Worm (Caenorhabditis elegans) whole organism, L2 larva: ENCODE data around the gene cest-10.

Experiments
- C34F6.9 ChIP-seq: fragments of 150-350 bp; optimal IDR thresholded peaks from 2 replicates; lab custom pipeline; 2014; ENCODE audit warnings: missing biosample characterization, missing genetic modification characterization
- F13H6.1 ChIP-seq: sonication (generic microtip); optimal IDR thresholded peaks from 2 replicates; lab custom pipeline; 2016; ENCODE audit warnings: missing genetic modification characterization, missing compliant biosample characterization
- Y55F3AM.14 ChIP-seq: fragments of 200-800 bp; sonication (Bioruptor generic); optimal IDR thresholded peaks from 2 replicates; lab custom pipeline; 2018; ENCODE audit warnings: mild to moderate bottlenecking, missing genetic modification characterization, missing compliant biosample characterization
- ZK546.5 ChIP-seq: sonication (generic microtip); optimal IDR thresholded peaks from 2 replicates; lab custom pipeline; 2017; ENCODE audit warnings: missing biosample characterization, missing genetic modification characterization
- alr-1 ChIP-seq: fragments of 150-350 bp; optimal IDR thresholded peaks from 2 replicates; lab custom pipeline; 2014; ENCODE audit warnings: missing biosample characterization, missing genetic modification characterization
- aly-2 ChIP-seq: fragments of 150-350 bp; optimal IDR thresholded peaks from 2 replicates; lab custom pipeline; 2014; ENCODE audit warnings: missing biosample characterization, missing genetic modification characterization
- blmp-1 ChIP-seq: sonication (generic microtip); optimal IDR thresholded peaks from 2 replicates; lab custom pipeline; 2017; ENCODE audit warnings: missing genetic modification characterization, mild to moderate bottlenecking, missing compliant biosample characterization, antibody characterized with exemption, moderate library complexity; ENCODE audit not compliant: insufficient read depth
- ceh-16 ChIP-seq: fragments of 150-350 bp; optimal IDR thresholded peaks from 2 replicates; lab custom pipeline; 2014; ENCODE audit warnings: missing biosample characterization, missing genetic modification characterization
- crh-2 ChIP-seq: sonication (generic microtip); optimal IDR thresholded peaks from 2 replicates; lab custom pipeline; 2017; ENCODE audit warnings: missing biosample characterization, missing genetic modification characterization
- egl-27 ChIP-seq: sonication (generic microtip); optimal IDR thresholded peaks from 3 replicates; lab custom pipeline; 2017; ENCODE audit warnings: missing biosample characterization, missing genetic modification reagents, missing genetic modification characterization
- elt-1 ChIP-seq: fragments of 150-350 bp; optimal IDR thresholded peaks from 2 replicates; lab custom pipeline; 2014; ENCODE audit warnings: missing biosample characterization, missing genetic modification characterization
- elt-3 ChIP-seq: sonication (generic microtip); optimal IDR thresholded peaks from 2 replicates; lab custom pipeline; 2017; ENCODE audit warnings: missing biosample characterization, missing genetic modification characterization
- fos-1 ChIP-seq: fragments of 150-350 bp; optimal IDR thresholded peaks from 2 replicates; lab custom pipeline; 2014; ENCODE audit warnings: missing biosample characterization, missing genetic modification characterization
- gmeb-1 ChIP-seq: fragments of 150-350 bp; optimal IDR thresholded peaks from 2 replicates; lab custom pipeline; 2014; ENCODE audit warnings: missing biosample characterization, missing genetic modification characterization
- lin-11 ChIP-seq: fragments of 150-350 bp; sonication (generic microtip); optimal IDR thresholded peaks from 2 replicates; lab custom pipeline; 2014; ENCODE audit warnings: missing biosample characterization, missing genetic modification characterization, inconsistent platforms, mixed read lengths
- lsy-2 ChIP-seq, 2 experiments: fragments of 150-350 bp in 1 of 2; sonication (generic microtip) in 1 of 2; optimal IDR thresholded peaks; 2 replicates each; lab custom pipeline; 2014 to 2017; ENCODE audit warnings: missing biosample characterization in 2 of 2, missing genetic modification characterization in 2 of 2
- mab-5 ChIP-seq: fragments of 150-350 bp; optimal IDR thresholded peaks from 2 replicates; lab custom pipeline; 2014; ENCODE audit warnings: missing biosample characterization, missing genetic modification characterization
- mdl-1 ChIP-seq, 2 experiments: fragments of 150-350 bp in 1 of 2; sonication (generic microtip) in 1 of 2; optimal IDR thresholded peaks; 2 replicates each; lab custom pipeline; 2017; ENCODE audit warnings: missing biosample characterization in 2 of 2, missing genetic modification characterization in 2 of 2
- nhr-12 ChIP-seq: fragments of 150-350 bp; optimal IDR thresholded peaks from 2 replicates; lab custom pipeline; 2014; ENCODE audit warnings: missing biosample characterization, missing genetic modification characterization
- nhr-129 ChIP-seq: fragments of 150-350 bp; optimal IDR thresholded peaks from 2 replicates; lab custom pipeline; 2014; ENCODE audit warnings: missing biosample characterization, missing genetic modification characterization
- nhr-21 ChIP-seq: fragments of 150-350 bp; optimal IDR thresholded peaks from 2 replicates; lab custom pipeline; 2014; ENCODE audit warnings: missing biosample characterization, missing genetic modification characterization
- nhr-23 ChIP-seq: fragments of 150-350 bp; optimal IDR thresholded peaks from 2 replicates; lab custom pipeline; 2014; ENCODE audit warnings: missing biosample characterization, missing genetic modification reagents, missing genetic modification characterization
- nhr-25 ChIP-seq: fragments of 150-350 bp; sonication (generic microtip); optimal IDR thresholded peaks from 3 replicates; lab custom pipeline; 2014; ENCODE audit warnings: missing biosample characterization, missing genetic modification characterization
- nhr-6 ChIP-seq: fragments of 150-350 bp; optimal IDR thresholded peaks from 2 replicates; lab custom pipeline; 2014; ENCODE audit warnings: missing biosample characterization, missing genetic modification characterization
- peb-1 ChIP-seq: fragments of 150-350 bp; optimal IDR thresholded peaks from 2 replicates; lab custom pipeline; 2014; ENCODE audit warnings: missing biosample characterization, missing genetic modification characterization
- sem-4 ChIP-seq: fragments of 150-350 bp; optimal IDR thresholded peaks from 2 replicates; lab custom pipeline; 2014; ENCODE audit warnings: missing biosample characterization, missing genetic modification reagents, missing genetic modification characterization
- sma-3 ChIP-seq: sonication (generic microtip); optimal IDR thresholded peaks from 2 replicates; lab custom pipeline; 2016; ENCODE audit warnings: missing genetic modification reagents, missing genetic modification characterization, missing compliant biosample characterization
- sma-9 ChIP-seq, 2 experiments: fragments of 150-350 bp in 1 of 2; sonication (generic microtip) in 1 of 2; optimal IDR thresholded peaks; 2 replicates each; lab custom pipeline; 2014 to 2016; ENCODE audit warnings: missing genetic modification characterization in 2 of 2, mild to moderate bottlenecking in 1 of 2, missing biosample characterization in 1 of 2, missing compliant biosample characterization in 1 of 2, missing genetic modification reagents in 1 of 2, moderate library complexity in 1 of 2
- snpc-4 ChIP-seq: fragments of 150-350 bp; optimal IDR thresholded peaks from 2 replicates; lab custom pipeline; 2014; ENCODE audit warnings: missing biosample characterization, missing genetic modification characterization
- unc-55 ChIP-seq: fragments of 150-350 bp; sonication (generic microtip); optimal IDR thresholded peaks from 3 replicates; lab custom pipeline; 2014; ENCODE audit warnings: missing biosample characterization, missing genetic modification reagents, missing genetic modification characterization
- unc-62 ChIP-seq: fragments of 150-350 bp; optimal IDR thresholded peaks from 2 replicates; lab custom pipeline; 2014; ENCODE audit warnings: missing biosample characterization, missing genetic modification reagents, missing genetic modification characterization
- ztf-1 ChIP-seq: fragments of 200-800 bp; sonication (Bioruptor generic); conservative IDR thresholded peaks from 2 replicates; pipeline ENCODE4 v1.3.6; 2022; ENCODE audit warnings: missing genetic modification characterization, missing compliant biosample characterization
- ztf-11 ChIP-seq: sonication (generic microtip); optimal IDR thresholded peaks from 2 replicates; lab custom pipeline; 2017; ENCODE audit warnings: missing biosample characterization, missing genetic modification characterization
- ztf-4 ChIP-seq: fragments of 150-350 bp; optimal IDR thresholded peaks from 2 replicates; lab custom pipeline; 2014; ENCODE audit warnings: missing biosample characterization, missing genetic modification characterization

cest-10 gene

ce11 chrIV:7188030-7188429 lies 7.7 kb downstream of the cest-10 start, which contains the start of gene C42D4.13:
C42D4.13 (minus strand) TSS chrIV:7188130.
- TF ChIP-seq ZK546.5, result no peak

ce11 chrIV:7188528-7189422 lies 8.4 kb downstream of the cest-10 start, which contains the start of gene srlf-7:
srlf-7 (plus strand) TSS chrIV:7189287.
- TF ChIP-seq sma-9 (GFP tag; optimal IDR thresholded peaks at IDR 0.05; lab: Kevin White, UChicago) (peak; percentile 82), sma-9 (tag; optimal IDR thresholded peaks at IDR 0.05; lab: Kevin White, UChicago) (no peak), nhr-12 (no peak), fos-1 (tag; lab: Kevin White, UChicago) (peak; percentile 98), mdl-1 (tag; optimal IDR thresholded peaks at IDR 0.05; lab: Kevin White, UChicago) (peak in 1 of 2 experiments; percentile 11), nhr-21 (peak; percentile 41), nhr-25 (tag; lab: Kevin White, UChicago) (peak; percentile 70), snpc-4 (tag; lab: Kevin White, UChicago) (no peak), sma-3 (peak; percentile 78), nhr-6 (tag; lab: Kevin White, UChicago) (no peak), elt-3 (tag; lab: Kevin White, UChicago) (no peak), gmeb-1 (tag; lab: Kevin White, UChicago) (peak; percentile 75), crh-2 (peak; percentile 76), unc-62 (GFP tag; lab: Kevin White, UChicago) (no peak), ztf-4 (tag; lab: Kevin White, UChicago) (no peak), nhr-129 (tag; lab: Kevin White, UChicago) (peak; percentile 27), C34F6.9 (tag; lab: Kevin White, UChicago) (peak; percentile 21), ztf-1 (GFP tag; lab: Robert Waterston, UW) (no peak), blmp-1 (tag; lab: Kevin White, UChicago) (peak; percentile 77), F13H6.1 (tag; lab: Kevin White, UChicago) (peak; percentile 43), egl-27 (tag; lab: Kevin White, UChicago) (peak; percentile 77)

ce11 chrIV:7190409-7190808 lies 10.1 kb downstream of the cest-10 start:
- no peak for TF ChIP-seq lsy-2 (tag; optimal IDR thresholded peaks at IDR 0.05; lab: Kevin White, UChicago)
- no peak for TF ChIP-seq unc-62 (GFP tag; lab: Kevin White, UChicago)
- TF ChIP-seq elt-1 (tag; lab: Kevin White, UChicago), result no peak
- TF ChIP-seq nhr-21, result peak; percentile 0
- TF ChIP-seq unc-55 (GFP tag; lab: Kevin White, UChicago), result no peak
- TF ChIP-seq Y55F3AM.14, result no peak
- peak; percentile 83 for TF ChIP-seq sma-9 (GFP tag; optimal IDR thresholded peaks at IDR 0.05; lab: Kevin White, UChicago)
- no peak for TF ChIP-seq sma-9 (tag; optimal IDR thresholded peaks at IDR 0.05; lab: Kevin White, UChicago)
- no peak for TF ChIP-seq nhr-6 (tag; lab: Kevin White, UChicago)
- peak; percentile 51 for TF ChIP-seq gmeb-1 (tag; lab: Kevin White, UChicago)
- peak; percentile 38 for TF ChIP-seq sma-3
- no peak for TF ChIP-seq ztf-11 (tag; lab: Kevin White, UChicago)
- no peak for TF ChIP-seq ZK546.5
- peak; percentile 78 for TF ChIP-seq fos-1 (tag; lab: Kevin White, UChicago)
- TF ChIP-seq mab-5, result no peak
- TF ChIP-seq crh-2, result peak; percentile 47

ce11 chrIV:7191745-7192144 lies 11.4 kb downstream of the cest-10 start, which contains the start of gene R13A1.5:
R13A1.5 (minus strand) TSS chrIV:7191845.
- TF ChIP-seq lsy-2 (tag; optimal IDR thresholded peaks at IDR 0.05; lab: Kevin White, UChicago), result no peak
- TF ChIP-seq nhr-23, result no peak
- TF ChIP-seq gmeb-1 (tag; lab: Kevin White, UChicago), result no peak
- no peak for TF ChIP-seq alr-1 (tag; lab: Kevin White, UChicago)
- TF ChIP-seq unc-62 (GFP tag; lab: Kevin White, UChicago), result no peak
- TF ChIP-seq snpc-4 (tag; lab: Kevin White, UChicago), result no peak
- TF ChIP-seq nhr-25 (tag; lab: Kevin White, UChicago), result no peak
- TF ChIP-seq crh-2, result no peak
- no peak for TF ChIP-seq ZK546.5

ce11 chrIV:7195734-7196133 lies 15.4 kb downstream of the cest-10 start, which contains the start of gene best-16:
best-16 (minus strand) TSS chrIV:7195834.
- TF ChIP-seq egl-27 (tag; lab: Kevin White, UChicago) (no peak), lin-11 (tag; lab: Kevin White, UChicago) (no peak), nhr-21 (no peak), ceh-16 (tag; lab: Kevin White, UChicago) (no peak), nhr-25 (tag; lab: Kevin White, UChicago) (no peak), mab-5 (no peak), alr-1 (tag; lab: Kevin White, UChicago) (no peak), snpc-4 (tag; lab: Kevin White, UChicago) (no peak), nhr-129 (tag; lab: Kevin White, UChicago) (no peak), aly-2 (tag; lab: Kevin White, UChicago) (no peak), nhr-23 (no peak), sem-4 (tag; lab: Kevin White, UChicago) (no peak), peb-1 (tag; lab: Kevin White, UChicago) (no peak), sma-3 (no peak), Y55F3AM.14 (no peak), elt-1 (tag; lab: Kevin White, UChicago) (no peak), ZK546.5 (no peak)
